Fruit fly (Drosophila melanogaster) whole organism, embryonic: ENCODE measurements around the gene Agpat4.

Experiments
- CG5245 ChIP-seq: fragments of 200-800 bp; sonication (Bioruptor generic); optimal IDR thresholded peaks from 3 replicates; lab custom pipeline; 2016; ENCODE audit warnings: missing biosample characterization, missing genetic modification characterization
- CG9817 ChIP-seq: fragments of 200-800 bp; sonication (Bioruptor generic); optimal IDR thresholded peaks from 2 replicates; lab custom pipeline; 2018; ENCODE audit warnings: missing biosample characterization, mild to moderate bottlenecking, missing genetic modification characterization, moderate library complexity
- Fer2 ChIP-seq: fragments of 200-800 bp; sonication (Bioruptor generic); optimal IDR thresholded peaks from 2 replicates; lab custom pipeline; 2018; ENCODE audit warnings: missing biosample characterization, mild to moderate bottlenecking, missing genetic modification characterization, moderate library complexity
- corto ChIP-seq: fragments of 200-800 bp; sonication (Bioruptor generic); optimal IDR thresholded peaks from 2 replicates; lab custom pipeline; 2016; ENCODE audit warnings: missing biosample characterization, mild to moderate bottlenecking, missing genetic modification characterization, moderate library complexity
- sc ChIP-seq, 3 experiments: fragments of >200 bp in 2 of 3; fragments of 200-800 bp in 1 of 3; sonication (Bioruptor generic) in 1 of 3; optimal IDR thresholded peaks; 2 replicates in 2 of 3; 3 replicates in 1 of 3; lab custom pipeline; 2017; ENCODE audit warnings: mild to moderate bottlenecking in 1 of 3, missing biosample characterization in 1 of 3, missing genetic modification characterization in 1 of 3, missing genetic modification reagents in 1 of 3
- scrt ChIP-seq: fragments of 200-800 bp; sonication (Bioruptor generic); optimal IDR thresholded peaks from 2 replicates; lab custom pipeline; 2018; ENCODE audit warnings: missing biosample characterization, mild to moderate bottlenecking, missing genetic modification characterization, moderate library complexity

DNA sequence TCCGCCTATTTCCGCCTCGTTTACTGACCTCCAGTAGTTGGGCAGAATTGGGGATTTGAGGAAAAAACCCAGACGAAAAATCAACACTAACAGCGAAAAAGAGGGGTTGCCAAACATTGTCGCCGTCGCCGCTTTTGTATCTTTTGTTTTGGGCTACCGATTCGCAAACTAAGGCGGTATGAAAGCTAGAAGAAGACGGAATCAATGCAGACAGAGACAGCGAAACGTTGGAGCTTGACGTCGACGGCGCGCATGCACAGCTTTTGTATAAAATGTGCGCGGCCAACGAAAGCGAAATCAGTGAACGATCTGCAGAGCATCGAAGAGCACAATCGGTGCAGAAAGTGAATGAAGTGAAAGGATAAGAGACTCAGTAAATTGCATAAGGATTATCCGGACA lies 42.7 kb downstream of the Agpat4 start, which contains the start of gene CG4998:
- TF ChIP-seq corto (GFP tag; lab: Kevin White, UChicago) (no peak), sc (optimal IDR thresholded peaks at IDR 0.05; lab: Kevin White, UChicago) (no peak), sc (GFP tag; optimal IDR thresholded peaks at IDR 0.05; lab: Kevin White, UChicago) (no peak), Fer2 (tag; lab: Kevin White, UChicago) (no peak), CG9817 (tag; lab: Kevin White, UChicago) (no peak), scrt (GFP tag; lab: Kevin White, UChicago) (no peak), CG5245 (GFP tag; lab: Kevin White, UChicago) (no peak)
